Fruit fly (Drosophila melanogaster): Measurements from ENCODE around the gene Cp15.

DNA sequence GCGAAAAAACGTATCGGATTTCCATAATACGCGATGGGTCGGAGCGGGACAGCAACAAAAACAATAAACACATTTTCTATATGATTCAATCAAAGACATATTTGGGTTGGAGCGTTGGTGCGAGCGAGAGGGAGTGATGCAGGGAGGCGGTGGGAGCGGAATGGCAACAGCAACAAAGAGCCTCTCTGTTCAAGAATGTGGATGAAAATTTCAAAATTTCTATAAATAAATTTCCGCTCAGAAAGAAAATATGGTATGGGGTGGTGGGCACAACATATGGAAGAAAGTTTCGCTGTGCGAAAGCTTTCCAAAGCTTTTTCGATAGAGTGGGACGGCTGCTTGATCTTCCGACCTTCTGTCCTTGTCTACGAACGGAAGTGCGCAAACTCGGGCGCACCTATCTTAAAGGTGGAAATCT, 12.8 kb downstream of the Cp15 start:
- TF ChIP-seq Dll (optimal IDR thresholded peaks at IDR 0.05) (no peak), usp (GFP tag; optimal IDR thresholded peaks at IDR 0.05) (no peak)

Measured in whole organism.